Fruit fly (Drosophila melanogaster) whole organism, embryonic: ENCODE results near the gene esc.

Source experiments
- Aef1 ChIP-seq: fragments of 200-800 bp; sonication (Bioruptor generic); IDR thresholded peaks from 3 replicates; pipeline ENCODE4 v1.3.6; 2022; ENCODE audit warnings: missing biosample characterization, missing genetic modification characterization
- Atf3 ChIP-seq: fragments of 200-800 bp; sonication (Bioruptor generic); optimal IDR thresholded peaks from 3 replicates; lab custom pipeline; 2016; ENCODE audit warnings: missing biosample characterization, missing genetic modification characterization
- B-H2 ChIP-seq: fragments of 200-800 bp; sonication (Bioruptor generic); optimal IDR thresholded peaks from 2 replicates; lab custom pipeline; 2018; ENCODE audit warnings: missing biosample characterization, mild to moderate bottlenecking, missing genetic modification characterization
- Blimp-1 ChIP-seq: fragments of 200-800 bp; sonication (Bioruptor generic); optimal IDR thresholded peaks from 3 replicates; lab custom pipeline; 2018; ENCODE audit warnings: missing biosample characterization, missing genetic modification characterization, mild to moderate bottlenecking, moderate library complexity, missing genetic modification reagents
- BtbVII ChIP-seq: fragments of 200-800 bp; sonication (Bioruptor generic); optimal IDR thresholded peaks from 3 replicates; lab custom pipeline; 2017; ENCODE audit warnings: missing biosample characterization, mild to moderate bottlenecking, missing genetic modification characterization
- CG10431 ChIP-seq: fragments of 200-800 bp; sonication (Bioruptor generic); optimal IDR thresholded peaks from 3 replicates; lab custom pipeline; 2018; ENCODE audit warnings: missing biosample characterization, mild to moderate bottlenecking, missing genetic modification characterization
- CG11504 ChIP-seq: fragments of 200-800 bp; sonication (Bioruptor generic); optimal IDR thresholded peaks from 3 replicates; lab custom pipeline; 2019; ENCODE audit warnings: missing biosample characterization, mild to moderate bottlenecking, missing genetic modification characterization, moderate library complexity
- CG11723 ChIP-seq: fragments of 200-800 bp; sonication (Bioruptor generic); optimal IDR thresholded peaks from 2 replicates; lab custom pipeline; 2017; ENCODE audit warnings: missing biosample characterization, mild to moderate bottlenecking, missing genetic modification characterization
- CG12104 ChIP-seq: fragments of 200-800 bp; sonication (Bioruptor generic); optimal IDR thresholded peaks from 3 replicates; lab custom pipeline; 2016; ENCODE audit warnings: missing biosample characterization, missing genetic modification characterization
- CG12659 ChIP-seq: fragments of 200-800 bp; sonication (Bioruptor generic); optimal IDR thresholded peaks from 3 replicates; lab custom pipeline; 2017; ENCODE audit warnings: mild to moderate bottlenecking, missing biosample characterization, missing genetic modification reagents, missing genetic modification characterization
- CG13287 ChIP-seq: fragments of 200-800 bp; sonication (Bioruptor generic); IDR thresholded peaks from 2 replicates; pipeline ENCODE4 v1.3.6; 2022; ENCODE audit warnings: missing biosample characterization, missing genetic modification characterization; ENCODE audit not compliant: partially characterized antibody
- CG14441 ChIP-seq: fragments of 200-800 bp; sonication (Bioruptor generic); IDR thresholded peaks from 2 replicates; pipeline ENCODE4 v1.3.6; 2022; ENCODE audit warnings: missing biosample characterization, missing genetic modification characterization
- CG16813 ChIP-seq: fragments of 200-800 bp; sonication (Bioruptor generic); IDR thresholded peaks from 3 replicates; pipeline ENCODE4 v1.3.6; 2022; ENCODE audit warnings: missing biosample characterization, missing genetic modification characterization; ENCODE audit not compliant: partially characterized antibody
- CG3281 ChIP-seq: fragments of 200-800 bp; sonication (Bioruptor generic); optimal IDR thresholded peaks from 3 replicates; lab custom pipeline; 2017; ENCODE audit warnings: missing biosample characterization, mild to moderate bottlenecking, missing genetic modification characterization
- CG34422 ChIP-seq: fragments of 200-800 bp; sonication (Bioruptor generic); IDR thresholded peaks from 3 replicates; pipeline ENCODE4 v1.3.6; 2022; ENCODE audit warnings: missing biosample characterization, missing genetic modification characterization
- CG3726 ChIP-seq: fragments of 200-800 bp; sonication (Bioruptor generic); IDR thresholded peaks from 3 replicates; pipeline ENCODE4, ENCODE4 v1.3.6; 2022; ENCODE audit warnings: missing biosample characterization, missing genetic modification characterization
- CG4328 ChIP-seq: fragments of 200-800 bp; sonication (Bioruptor generic); optimal IDR thresholded peaks from 3 replicates; lab custom pipeline; 2017; ENCODE audit warnings: missing biosample characterization, missing genetic modification reagents, missing genetic modification characterization
- CG8089 ChIP-seq: fragments of 200-800 bp; sonication (Bioruptor generic); optimal IDR thresholded peaks from 3 replicates; lab custom pipeline; 2016; ENCODE audit warnings: missing biosample characterization, missing genetic modification characterization
- CG8765 ChIP-seq: fragments of 200-800 bp; sonication (Bioruptor generic); IDR thresholded peaks from 2 replicates; pipeline ENCODE4 v1.3.6; 2022; ENCODE audit warnings: missing biosample characterization, missing genetic modification characterization
- CG8924 ChIP-seq: fragments of 200-800 bp; optimal IDR thresholded peaks from 3 replicates; lab custom pipeline; 2019; ENCODE audit warnings: missing biosample characterization, mild to moderate bottlenecking, missing genetic modification characterization, moderate library complexity
- CG9437 ChIP-seq: fragments of 200-800 bp; sonication (Bioruptor generic); optimal IDR thresholded peaks from 2 replicates; lab custom pipeline; 2018; ENCODE audit warnings: missing biosample characterization, mild to moderate bottlenecking, missing genetic modification characterization
- Camta ChIP-seq: fragments of 200-800 bp; sonication (Bioruptor generic); optimal IDR thresholded peaks from 2 replicates; lab custom pipeline; 2016; ENCODE audit warnings: missing biosample characterization, missing genetic modification characterization
- CrebB ChIP-seq: fragments of 200-800 bp; sonication (Bioruptor generic); optimal IDR thresholded peaks from 3 replicates; lab custom pipeline; 2018; ENCODE audit warnings: missing biosample characterization, mild to moderate bottlenecking, missing genetic modification characterization
- HLH3B ChIP-seq: fragments of 200-800 bp; sonication (Bioruptor generic); IDR thresholded peaks from 2 replicates; pipeline ENCODE4 v1.3.6; 2022; ENCODE audit warnings: missing biosample characterization, missing genetic modification characterization
- HLH54F ChIP-seq: fragments of 200-800 bp; sonication (Bioruptor generic); optimal IDR thresholded peaks from 3 replicates; lab custom pipeline; 2016; ENCODE audit warnings: missing biosample characterization, missing genetic modification characterization
- HmgD ChIP-seq: fragments of 200-800 bp; sonication (Bioruptor generic); optimal IDR thresholded peaks from 3 replicates; lab custom pipeline; 2016; ENCODE audit warnings: missing biosample characterization, missing genetic modification characterization
- HmgZ ChIP-seq: fragments of 200-800 bp; sonication (Bioruptor generic); optimal IDR thresholded peaks from 2 replicates; lab custom pipeline; 2018; ENCODE audit warnings: missing biosample characterization, mild to moderate bottlenecking, missing genetic modification characterization
- Meics ChIP-seq: fragments of 200-800 bp; sonication (Bioruptor generic); optimal IDR thresholded peaks from 2 replicates; lab custom pipeline; 2017; ENCODE audit warnings: missing biosample characterization, mild to moderate bottlenecking, missing genetic modification characterization
- Neu2 ChIP-seq: fragments of 200-800 bp; sonication (Bioruptor generic); optimal IDR thresholded peaks from 3 replicates; lab custom pipeline; 2016; ENCODE audit warnings: missing biosample characterization, missing genetic modification characterization, borderline replicate concordance
- Six4 ChIP-seq: fragments of 200-800 bp; sonication (Bioruptor generic); optimal IDR thresholded peaks from 2 replicates; lab custom pipeline; 2016; ENCODE audit warnings: missing biosample characterization, missing genetic modification characterization
- Sox102F ChIP-seq: fragments of 200-800 bp; sonication (Bioruptor generic); optimal IDR thresholded peaks from 2 replicates; lab custom pipeline; 2018; ENCODE audit warnings: missing biosample characterization, mild to moderate bottlenecking, missing genetic modification characterization, moderate library complexity
- Sry-δ ChIP-seq: fragments of 200-800 bp; sonication (Bioruptor generic); optimal IDR thresholded peaks from 2 replicates; lab custom pipeline; 2016; ENCODE audit warnings: missing biosample characterization, missing genetic modification characterization
- al ChIP-seq: fragments of 200-800 bp; sonication (Bioruptor generic); IDR thresholded peaks from 2 replicates; pipeline ENCODE4 v1.3.6; 2022; ENCODE audit warnings: missing biosample characterization, missing genetic modification characterization
- crol ChIP-seq: fragments of 200-800 bp; sonication (Bioruptor generic); IDR thresholded peaks from 2 replicates; pipeline ENCODE4 v1.3.6; 2022; ENCODE audit warnings: missing biosample characterization, missing genetic modification characterization
- cwo ChIP-seq: fragments of 200-800 bp; sonication (Bioruptor generic); optimal IDR thresholded peaks from 3 replicates; lab custom pipeline; 2017; ENCODE audit warnings: missing biosample characterization, missing genetic modification characterization, mild to moderate bottlenecking, moderate library complexity, missing genetic modification reagents
- dmrt99B ChIP-seq: fragments of 200-800 bp; sonication (Bioruptor generic); optimal IDR thresholded peaks from 2 replicates; lab custom pipeline; 2018; ENCODE audit warnings: missing biosample characterization, mild to moderate bottlenecking, missing genetic modification characterization, moderate library complexity
- dpn ChIP-seq, 2 experiments: fragments of 200-800 bp; sonication (Bioruptor generic); optimal IDR thresholded peaks; 3 replicates each; lab custom pipeline; 2016; ENCODE audit warnings: missing biosample characterization in 2 of 2, missing genetic modification characterization in 2 of 2
- exex ChIP-seq: fragments of 200-800 bp; sonication (Bioruptor generic); optimal IDR thresholded peaks from 4 replicates; lab custom pipeline; 2018; ENCODE audit warnings: missing biosample characterization, mild to moderate bottlenecking, missing genetic modification characterization, moderate library complexity
- grau ChIP-seq: fragments of 200-800 bp; optimal IDR thresholded peaks from 3 replicates; lab custom pipeline; 2019; ENCODE audit warnings: missing biosample characterization, mild to moderate bottlenecking, missing genetic modification characterization, moderate library complexity
- gt ChIP-seq: fragments of 200-800 bp; sonication (Bioruptor generic); IDR thresholded peaks from 2 replicates; pipeline ENCODE4 v1.3.6; 2022; ENCODE audit warnings: missing biosample characterization, missing genetic modification characterization
- hb ChIP-seq: fragments of 200-800 bp; sonication (Bioruptor generic); IDR thresholded peaks from 3 replicates; pipeline ENCODE4 v1.3.6; 2022; ENCODE audit warnings: missing biosample characterization, missing genetic modification characterization; ENCODE audit not compliant: partially characterized antibody
- hkb ChIP-seq, 2 experiments: fragments of 200-800 bp in 1 of 2; fragments of >200 bp in 1 of 2; sonication (Bioruptor generic) in 1 of 2; IDR thresholded peaks in 1 of 2; optimal IDR thresholded peaks in 1 of 2; 2 replicates each; pipeline versions ENCODE4 v1.3.6 to Lab custom; 2017 to 2022; ENCODE audit warnings: missing biosample characterization in 1 of 2, missing genetic modification characterization in 1 of 2
- maf-S ChIP-seq: fragments of 200-800 bp; sonication (Bioruptor generic); optimal IDR thresholded peaks from 2 replicates; lab custom pipeline; 2016; ENCODE audit warnings: missing biosample characterization, missing genetic modification characterization
- mirr ChIP-seq: fragments of 200-800 bp; sonication (Bioruptor generic); optimal IDR thresholded peaks from 3 replicates; lab custom pipeline; 2018; ENCODE audit warnings: missing biosample characterization, mild to moderate bottlenecking, missing genetic modification characterization
- nom ChIP-seq: fragments of 200-800 bp; sonication (Bioruptor generic); optimal IDR thresholded peaks from 2 replicates; lab custom pipeline; 2017; ENCODE audit warnings: missing biosample characterization, missing genetic modification characterization, mild to moderate bottlenecking, moderate library complexity, missing genetic modification reagents
- p53 ChIP-seq: fragments of 200-800 bp; sonication (Bioruptor generic); optimal IDR thresholded peaks from 2 replicates; lab custom pipeline; 2016; ENCODE audit warnings: missing biosample characterization, missing genetic modification characterization
- pzg ChIP-seq: fragments of 200-800 bp; sonication (Bioruptor generic); optimal IDR thresholded peaks from 3 replicates; lab custom pipeline; 2018; ENCODE audit warnings: missing biosample characterization, mild to moderate bottlenecking, missing genetic modification characterization, moderate library complexity
- slbo ChIP-seq: fragments of 200-800 bp; sonication (Bioruptor generic); IDR thresholded peaks from 2 replicates; pipeline ENCODE4 v1.3.6; 2022; ENCODE audit warnings: missing biosample characterization, missing genetic modification characterization
- wdn ChIP-seq: fragments of 200-800 bp; sonication (Bioruptor generic); IDR thresholded peaks from 2 replicates; pipeline ENCODE4 v1.3.6; 2022; ENCODE audit warnings: missing biosample characterization, missing genetic modification characterization

The esc gene

DNA sequence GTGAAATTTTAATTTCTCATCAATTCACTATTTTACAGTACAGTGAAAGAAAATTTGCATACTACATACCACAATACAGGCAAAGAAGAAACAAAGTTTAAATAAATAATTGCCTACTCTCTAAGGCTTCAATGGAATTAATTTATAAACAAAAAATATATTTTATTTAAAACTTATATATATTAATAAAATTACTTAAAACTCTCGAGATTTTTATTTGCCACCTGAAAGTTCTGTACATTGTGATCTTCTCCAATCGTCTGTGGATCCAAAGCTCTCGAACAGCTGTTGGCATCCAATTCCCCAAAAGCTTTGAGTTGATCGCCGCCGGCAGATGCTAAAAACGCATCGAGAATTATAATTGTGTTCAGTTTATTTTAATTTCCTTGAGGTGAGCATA is 20.5 kb upstream of the esc start, which contains the start of gene Mal-B2 (continued):
- TF ChIP-seq dmrt99B (tag; lab: Kevin White, UChicago) (peak; percentile 7), maf-S (GFP tag; lab: Kevin White, UChicago) (no peak), Sox102F (peak; percentile 29), HmgD (GFP tag; lab: Kevin White, UChicago) (no peak), CG13287 (no peak), CG16813 (GFP tag; lab: Robert Waterston, UW) (no peak), slbo (GFP tag; lab: Robert Waterston, UW) (0 out of 2 replicates have a peak, but pooled peaks have one; percentile 25), Neu2 (GFP tag; lab: Kevin White, UChicago) (no peak), CG9437 (GFP tag; lab: Kevin White, UChicago) (no peak), Meics (peak; percentile 2), CG10431 (GFP tag; lab: Kevin White, UChicago) (no peak), pzg (no peak)

DNA sequence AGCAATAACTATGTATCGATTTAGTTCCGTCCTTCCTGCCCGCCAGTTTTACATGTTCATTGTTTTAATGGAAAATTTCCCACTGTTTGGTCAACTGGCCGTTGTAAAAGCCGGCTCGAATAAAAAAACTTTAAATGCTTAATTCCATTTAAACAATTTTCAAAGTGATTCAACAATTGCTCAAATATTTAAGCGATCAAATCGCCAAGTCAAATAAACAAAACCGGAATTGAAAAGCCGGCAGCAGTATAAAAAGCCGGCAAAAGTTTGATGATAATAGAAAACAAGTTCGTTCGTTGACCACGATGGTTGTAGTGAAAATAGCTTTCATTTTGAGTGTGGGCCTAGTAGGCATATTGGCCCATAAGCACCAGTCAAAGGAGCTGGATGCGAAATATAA is 17.7 kb upstream of the esc start, which contains the start of gene Mal-B1:
Gene Mal-B1 (plus strand): TSS at position 301 of the 400 bp plus-strand sequence.
- TF ChIP-seq CG34422 (no peak), CG14441 (GFP tag; lab: Robert Waterston, UW) (no peak), hkb (optimal IDR thresholded peaks at IDR 0.05; lab: Kevin White, UChicago) (no peak), hkb (GFP tag; IDR thresholded peaks at IDR 0.05; lab: Robert Waterston, UW) (no peak), CG4328 (no peak), CG3726 (GFP tag; lab: Robert Waterston, UW) (no peak), Aef1 (GFP tag; lab: Robert Waterston, UW) (no peak), al (GFP tag; lab: Robert Waterston, UW) (no peak), crol (GFP tag; lab: Robert Waterston, UW) (no peak), gt (GFP tag; lab: Robert Waterston, UW) (no peak), Sry-δ (GFP tag; lab: Kevin White, UChicago) (no peak), nom (GFP tag; lab: Kevin White, UChicago) (no peak), CG12104 (GFP tag; lab: Kevin White, UChicago) (no peak), Camta (GFP tag; lab: Kevin White, UChicago) (no peak), grau (no peak), CG3281 (no peak), mirr (GFP tag; lab: Kevin White, UChicago) (no peak), Blimp-1 (GFP tag; lab: Kevin White, UChicago) (no peak), CrebB (no peak), CG11723 (GFP tag; lab: Kevin White, UChicago) (no peak)

DNA sequence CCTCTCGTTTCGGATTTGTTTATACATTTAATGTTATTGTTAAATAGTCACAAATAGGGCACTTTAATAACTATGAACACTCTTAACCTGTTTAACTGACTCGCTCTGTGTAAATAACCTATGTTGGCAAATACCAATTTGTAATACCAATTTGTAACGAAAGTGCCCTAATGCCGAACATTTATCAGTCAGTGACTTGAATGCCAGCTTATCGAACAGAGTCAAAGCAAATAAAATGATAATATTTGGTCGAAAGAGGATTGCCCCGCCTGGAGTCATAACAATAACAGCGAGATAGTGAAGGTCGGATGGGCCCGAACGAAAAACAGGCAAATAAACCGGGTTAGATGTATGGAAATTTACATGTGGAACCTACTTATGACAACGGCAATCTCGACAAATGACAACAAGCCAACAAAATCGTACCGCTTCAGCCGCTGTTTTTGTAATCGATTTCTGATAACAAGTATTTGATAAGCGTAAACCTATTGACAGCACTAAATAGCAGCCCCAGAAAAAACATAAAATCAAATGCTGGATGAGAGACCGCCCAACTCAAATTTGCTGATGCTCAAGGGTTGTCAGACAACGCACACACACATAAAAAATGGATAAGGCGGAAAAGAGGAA is 16.1 kb upstream of the esc start:
- no peak for TF ChIP-seq Six4
- TF ChIP-seq CG3726 (GFP tag; lab: Robert Waterston, UW): no peak
- TF ChIP-seq HmgZ (tag; lab: Kevin White, UChicago): no peak
- no peak for TF ChIP-seq BtbVII (GFP tag; lab: Kevin White, UChicago)
- no peak for TF ChIP-seq cwo (GFP tag; lab: Kevin White, UChicago)
- TF ChIP-seq CG8924 (tag; lab: Kevin White, UChicago): no peak
- no peak for TF ChIP-seq B-H2 (GFP tag; lab: Kevin White, UChicago)
- no peak for TF ChIP-seq p53 (GFP tag; lab: Kevin White, UChicago)
- TF ChIP-seq dpn (GFP tag; optimal IDR thresholded peaks at IDR 0.05; lab: Kevin White, UChicago): no peak
- TF ChIP-seq wdn (GFP tag; lab: Robert Waterston, UW): no peak
- TF ChIP-seq Atf3 (GFP tag; lab: Kevin White, UChicago): no peak
- no peak for TF ChIP-seq CG8765 (GFP tag; lab: Robert Waterston, UW)
- TF ChIP-seq CG11504 (tag; lab: Kevin White, UChicago): no peak
- TF ChIP-seq exex (tag; lab: Kevin White, UChicago): peak; percentile 76
- TF ChIP-seq CG12659 (GFP tag; lab: Kevin White, UChicago): peak; percentile 24
- no peak for TF ChIP-seq HLH3B
- TF ChIP-seq hb (GFP tag; lab: Robert Waterston, UW): no peak
- no peak for TF ChIP-seq HLH54F (GFP tag; lab: Kevin White, UChicago)
- TF ChIP-seq CG8089 (GFP tag; lab: Kevin White, UChicago): no peak
